Comparison of ENCODE assay signal across 5 fruit fly cellular contexts in genomic region chr2L:20716077-20716476, dm6.
TF ChIP-seq lines count a peak whose summit lies in the region.

No protein-coding gene starts in this region.

- no peak for TF ChIP-seq CTCF in whole organism, embryonic (GFP tag; optimal IDR thresholded peaks at IDR 0.05; lab: Kevin White, UChicago)

TF ChIP-seq in whole organism, adult, 20 proteins besides CTCF, POLR2A, EP300 and RAD21:
- TF ChIP-seq Mnt (GFP tag; optimal IDR thresholded peaks at IDR 0.05; lab: Kevin White, UChicago), result peak; percentile 27
- TF ChIP-seq cic (GFP tag; optimal IDR thresholded peaks at IDR 0.05; lab: Kevin White, UChicago), result peak; percentile 77
- no peak for TF ChIP-seq CG11617 (GFP tag; optimal IDR thresholded peaks at IDR 0.05; lab: Kevin White, UChicago)
- peak; percentile 8 for TF ChIP-seq bab1 (GFP tag; optimal IDR thresholded peaks at IDR 0.05; lab: Kevin White, UChicago)
- no peak for TF ChIP-seq CG33017 (tag; optimal IDR thresholded peaks at IDR 0.05; lab: Kevin White, UChicago)
- TF ChIP-seq CG12768 (GFP tag; optimal IDR thresholded peaks at IDR 0.05; lab: Kevin White, UChicago), result peak; percentile 14
- peak; percentile 89 for TF ChIP-seq ovo (GFP tag; optimal IDR thresholded peaks at IDR 0.05; lab: Kevin White, UChicago)
- peak; percentile 3 for TF ChIP-seq Hr96 (GFP tag; optimal IDR thresholded peaks at IDR 0.05; lab: Kevin White, UChicago)
- TF ChIP-seq tj (GFP tag; optimal IDR thresholded peaks at IDR 0.05; lab: Kevin White, UChicago), result peak; percentile 13
TF ChIP-seq in whole organism, adult: peak in this region for 7.

TF ChIP-seq in whole organism, embryonic, 481 proteins besides CTCF, POLR2A, EP300 and RAD21 (continues in another document):
- TF ChIP-seq oc (tag; optimal IDR thresholded peaks at IDR 0.05; lab: Kevin White, UChicago) (peak; percentile 21), Drgx (GFP tag; IDR thresholded peaks at IDR 0.05; lab: Robert Waterston, UW) (peak; percentile 63), D (optimal IDR thresholded peaks at IDR 0.05; lab: Kevin White, UChicago) (no peak), D (GFP tag; optimal IDR thresholded peaks at IDR 0.05; lab: Kevin White, UChicago) (no peak), chinmo (GFP tag; IDR thresholded peaks at IDR 0.05; lab: Robert Waterston, UW; ENCODE audit: partially characterized antibody) (peak; percentile 97), CG8290 (GFP tag; optimal IDR thresholded peaks at IDR 0.05; lab: Kevin White, UChicago) (no peak), CG8290 (tag; optimal IDR thresholded peaks at IDR 0.05; lab: Kevin White, UChicago) (peak; percentile 6 to 86), CG34224 (GFP tag; IDR thresholded peaks at IDR 0.05; lab: Robert Waterston, UW; ENCODE audit: partially characterized antibody) (0 out of 3 replicates have a peak, but pooled peaks have one; percentile 20), nerfin-1 (tag; optimal IDR thresholded peaks at IDR 0.05; lab: Kevin White, UChicago) (peak; percentile 7), org-1 (GFP tag; optimal IDR thresholded peaks at IDR 0.05; lab: Kevin White, UChicago) (no peak), gsb-n (tag; optimal IDR thresholded peaks at IDR 0.05; lab: Kevin White, UChicago) (peak; percentile 67), CG16813 (GFP tag; IDR thresholded peaks at IDR 0.05; lab: Robert Waterston, UW; ENCODE audit: partially characterized antibody) (0 out of 3 replicates have a peak, but pooled peaks have one; percentile 23), pfk (GFP tag; optimal IDR thresholded peaks at IDR 0.05; lab: Kevin White, UChicago) (no peak), CG13287 (GFP tag; IDR thresholded peaks at IDR 0.05; lab: Robert Waterston, UW; ENCODE audit: partially characterized antibody) (peak; percentile 28; the same call in 1 of the 2 replicates), bigmax (GFP tag; optimal IDR thresholded peaks at IDR 0.05; lab: Kevin White, UChicago) (no peak), CG2202 (tag; optimal IDR thresholded peaks at IDR 0.05; lab: Kevin White, UChicago) (peak; percentile 58), dm (GFP tag; optimal IDR thresholded peaks at IDR 0.05; lab: Kevin White, UChicago) (peak; percentile 64), ab (GFP tag; optimal IDR thresholded peaks at IDR 0.05; lab: Kevin White, UChicago) (no peak), lola (GFP tag; optimal IDR thresholded peaks at IDR 0.05; lab: Kevin White, UChicago) (peak in 1 of 3 experiments; percentile 44)

TF ChIP-seq in whole organism, prepupa, 60 proteins besides CTCF, POLR2A, EP300 and RAD21 (continues in another document):
- TF ChIP-seq dac (GFP tag; optimal IDR thresholded peaks at IDR 0.05; lab: Kevin White, UChicago), result no peak
- TF ChIP-seq Sox15 (GFP tag; optimal IDR thresholded peaks at IDR 0.05; lab: Kevin White, UChicago), result no peak
- TF ChIP-seq CG6854 (GFP tag; optimal IDR thresholded peaks at IDR 0.05; lab: Kevin White, UChicago), result peak; percentile 95
- TF ChIP-seq Eip93F (GFP tag; optimal IDR thresholded peaks at IDR 0.05; lab: Kevin White, UChicago), result no peak
- no peak for TF ChIP-seq fkh (GFP tag; optimal IDR thresholded peaks at IDR 0.05; lab: Kevin White, UChicago)
- peak; percentile 6 for TF ChIP-seq cyc (GFP tag; optimal IDR thresholded peaks at IDR 0.05; lab: Kevin White, UChicago)
- TF ChIP-seq CG6808 (GFP tag; optimal IDR thresholded peaks at IDR 0.05; lab: Kevin White, UChicago), result peak; percentile 53
- peak; percentile 55 for TF ChIP-seq Lpt (GFP tag; optimal IDR thresholded peaks at IDR 0.05; lab: Kevin White, UChicago)
- peak in 1 of 2 experiments; percentile 2 for TF ChIP-seq salr (GFP tag; optimal IDR thresholded peaks at IDR 0.05; lab: Kevin White, UChicago)
- peak; percentile 58 for TF ChIP-seq CG15336 (GFP tag; IDR thresholded peaks at IDR 0.05; lab: Robert Waterston, UW)
- TF ChIP-seq CG32006 (GFP tag; optimal IDR thresholded peaks at IDR 0.05; lab: Kevin White, UChicago), result peak; percentile 35
- TF ChIP-seq acj6 (GFP tag; optimal IDR thresholded peaks at IDR 0.05; lab: Kevin White, UChicago), result no peak
- TF ChIP-seq CG6276 (GFP tag; optimal IDR thresholded peaks at IDR 0.05; lab: Kevin White, UChicago), result peak; percentile 68
- no peak for TF ChIP-seq CG10669 (GFP tag; optimal IDR thresholded peaks at IDR 0.05; lab: Kevin White, UChicago)
- TF ChIP-seq vri (GFP tag; optimal IDR thresholded peaks at IDR 0.05; lab: Kevin White, UChicago), result no peak
- peak; percentile 11 for TF ChIP-seq CG11762 (GFP tag; optimal IDR thresholded peaks at IDR 0.05; lab: Kevin White, UChicago; ENCODE audit: insufficient read depth)
- peak; percentile 67 for TF ChIP-seq CG9139 (GFP tag; optimal IDR thresholded peaks at IDR 0.05; lab: Kevin White, UChicago)
- TF ChIP-seq Met (GFP tag; optimal IDR thresholded peaks at IDR 0.05; lab: Kevin White, UChicago), result peak; percentile 61
- TF ChIP-seq CG3032 (tag; optimal IDR thresholded peaks at IDR 0.05; lab: Kevin White, UChicago), result peak; percentile 4
- TF ChIP-seq eg (GFP tag; IDR thresholded peaks at IDR 0.05; lab: Robert Waterston, UW), result peak; percentile 33; the same call in 2 of the 3 replicates
- TF ChIP-seq CG1621 (tag; optimal IDR thresholded peaks at IDR 0.05; lab: Kevin White, UChicago), result peak; percentile 83

TF ChIP-seq in whole organism, pupa, 21 proteins besides CTCF, POLR2A, EP300 and RAD21:
- TF ChIP-seq CG14655 (GFP tag; optimal IDR thresholded peaks at IDR 0.05; lab: Kevin White, UChicago) (peak; percentile 75), CG34367 (tag; optimal IDR thresholded peaks at IDR 0.05; lab: Kevin White, UChicago) (no peak), CG8159 (tag; optimal IDR thresholded peaks at IDR 0.05; lab: Kevin White, UChicago) (peak; percentile 12), CG32121 (GFP tag; IDR thresholded peaks at IDR 0.05; lab: Robert Waterston, UW) (peak; percentile 56), CG13204 (GFP tag; optimal IDR thresholded peaks at IDR 0.05; lab: Kevin White, UChicago) (peak; percentile 79), CG4496 (GFP tag; IDR thresholded peaks at IDR 0.05; lab: Robert Waterston, UW) (peak; percentile 83), CG15710 (tag; optimal IDR thresholded peaks at IDR 0.05; lab: Kevin White, UChicago) (no peak), gl (tag; optimal IDR thresholded peaks at IDR 0.05; lab: Kevin White, UChicago) (no peak), CG17806 (tag; optimal IDR thresholded peaks at IDR 0.05; lab: Kevin White, UChicago) (peak; percentile 26), D1 (tag; optimal IDR thresholded peaks at IDR 0.05; lab: Kevin White, UChicago) (no peak), CG12605 (GFP tag; IDR thresholded peaks at IDR 0.05; lab: Robert Waterston, UW) (no peak), CG9948 (tag; optimal IDR thresholded peaks at IDR 0.05; lab: Kevin White, UChicago) (peak; percentile 1), CG10348 (GFP tag; IDR thresholded peaks at IDR 0.05; lab: Robert Waterston, UW) (no peak), Pif1B (GFP tag; optimal IDR thresholded peaks at IDR 0.05; lab: Kevin White, UChicago) (peak; percentile 60), rn (GFP tag; IDR thresholded peaks at IDR 0.05; lab: Robert Waterston, UW) (no peak), Ets98B (GFP tag; IDR thresholded peaks at IDR 0.05; lab: Robert Waterston, UW) (peak; percentile 53; the same call in 1 of the 2 replicates), Snoo (tag; optimal IDR thresholded peaks at IDR 0.05; lab: Kevin White, UChicago) (peak; percentile 86), EcR (GFP tag; optimal IDR thresholded peaks at IDR 0.05; lab: Kevin White, UChicago) (peak; percentile 59), CG8301 (tag; optimal IDR thresholded peaks at IDR 0.05; lab: Kevin White, UChicago) (peak; percentile 63), Pif1A (GFP tag; optimal IDR thresholded peaks at IDR 0.05; lab: Kevin White, UChicago) (peak; percentile 67), fd96Ca (GFP tag; IDR thresholded peaks at IDR 0.05; lab: Robert Waterston, UW) (peak; percentile 46; the same call in 1 of the 3 replicates)

TF ChIP-seq in whole organism, wandering third instar larva, 38 proteins besides CTCF, POLR2A, EP300 and RAD21:
- TF ChIP-seq rgr (GFP tag; optimal IDR thresholded peaks at IDR 0.05; lab: Kevin White, UChicago), result peak; percentile 22
- peak; percentile 49 for TF ChIP-seq CrebA (GFP tag; optimal IDR thresholded peaks at IDR 0.05; lab: Kevin White, UChicago; ENCODE audit: borderline replicate concordance)
- TF ChIP-seq fru (GFP tag; optimal IDR thresholded peaks at IDR 0.05; lab: Kevin White, UChicago), result peak; percentile 9
- TF ChIP-seq dsf (GFP tag; optimal IDR thresholded peaks at IDR 0.05; lab: Kevin White, UChicago; ENCODE audit: borderline replicate concordance), result no peak
- peak; percentile 19 for TF ChIP-seq brk (GFP tag; optimal IDR thresholded peaks at IDR 0.05; lab: Kevin White, UChicago)
- TF ChIP-seq psq (GFP tag; optimal IDR thresholded peaks at IDR 0.05; lab: Kevin White, UChicago), result no peak
- TF ChIP-seq h (GFP tag; optimal IDR thresholded peaks at IDR 0.05; lab: Kevin White, UChicago), result peak; percentile 61
- TF ChIP-seq Rel (GFP tag; optimal IDR thresholded peaks at IDR 0.05; lab: Kevin White, UChicago), result peak; percentile 43
- no peak for TF ChIP-seq Rel (tag; optimal IDR thresholded peaks at IDR 0.05; lab: Kevin White, UChicago)
- TF ChIP-seq br (GFP tag; optimal IDR thresholded peaks at IDR 0.05; lab: Kevin White, UChicago), result peak; percentile 30
